Fruit fly (Drosophila melanogaster) whole organism, embryonic: ENCODE data around the gene Vm26Ac.

Experiments
- Bdp1 ChIP-seq: fragments of 200-800 bp; sonication (Bioruptor generic); optimal IDR thresholded peaks from 3 replicates; lab custom pipeline; 2016; ENCODE audit warnings: missing biosample characterization, missing genetic modification characterization
- CG14014 ChIP-seq: fragments of 200-800 bp; sonication (Bioruptor generic); IDR thresholded peaks from 2 replicates; pipeline ENCODE4 v1.3.6; 2022; ENCODE audit warnings: missing biosample characterization, missing genetic modification characterization
- CG14050 ChIP-seq: fragments of 200-800 bp; sonication (Bioruptor generic); IDR thresholded peaks from 3 replicates; pipeline ENCODE4 v1.3.6; 2022; ENCODE audit warnings: missing biosample characterization, missing genetic modification characterization
- CG15514 ChIP-seq: fragments of 200-800 bp; sonication (Bioruptor generic); optimal IDR thresholded peaks from 3 replicates; lab custom pipeline; 2017; ENCODE audit warnings: missing biosample characterization, missing genetic modification characterization, mild to moderate bottlenecking, moderate library complexity, missing genetic modification reagents
- CG16779 ChIP-seq: fragments of 200-800 bp; sonication (Bioruptor generic); IDR thresholded peaks from 2 replicates; pipeline ENCODE4 v1.3.6; 2022; ENCODE audit warnings: missing biosample characterization, missing genetic modification characterization
- CG17385 ChIP-seq: fragments of 200-800 bp; sonication (Bioruptor generic); optimal IDR thresholded peaks from 3 replicates; lab custom pipeline; 2018; ENCODE audit warnings: missing biosample characterization, mild to moderate bottlenecking, missing genetic modification characterization
- CG18011 ChIP-seq: fragments of 200-800 bp; sonication (Bioruptor generic); optimal IDR thresholded peaks from 2 replicates; lab custom pipeline; 2017; ENCODE audit warnings: missing biosample characterization, missing genetic modification characterization, mild to moderate bottlenecking, moderate library complexity, missing genotype
- CG2120 ChIP-seq: fragments of 200-800 bp; sonication (Bioruptor generic); optimal IDR thresholded peaks from 3 replicates; lab custom pipeline; 2016; ENCODE audit warnings: missing biosample characterization, missing genetic modification characterization
- CG31441 ChIP-seq: fragments of 200-800 bp; sonication (Bioruptor generic); IDR thresholded peaks from 2 replicates; pipeline ENCODE4 v1.3.6; 2022; ENCODE audit warnings: missing biosample characterization, missing genetic modification characterization
- CG3163 ChIP-seq: fragments of 200-800 bp; sonication (Bioruptor generic); optimal IDR thresholded peaks from 3 replicates; lab custom pipeline; 2016; ENCODE audit warnings: missing biosample characterization, missing genetic modification characterization
- CG32532 ChIP-seq: fragments of 200-800 bp; sonication (Bioruptor generic); IDR thresholded peaks from 2 replicates; pipeline ENCODE4 v1.3.6; 2022; ENCODE audit warnings: missing biosample characterization, missing genetic modification characterization
- CG34376 ChIP-seq: fragments of 200-800 bp; sonication (Bioruptor generic); optimal IDR thresholded peaks from 2 replicates; lab custom pipeline; 2018; ENCODE audit warnings: missing biosample characterization, mild to moderate bottlenecking, missing genetic modification characterization
- CG4820 ChIP-seq: fragments of 200-800 bp; sonication (Bioruptor generic); optimal IDR thresholded peaks from 3 replicates; lab custom pipeline; 2016; ENCODE audit warnings: missing biosample characterization, missing genetic modification characterization
- CG4854 ChIP-seq: fragments of 200-800 bp; sonication (Bioruptor generic); optimal IDR thresholded peaks from 2 replicates; lab custom pipeline; 2016; ENCODE audit warnings: missing biosample characterization, missing genetic modification characterization, inconsistent platforms
- CG8478 ChIP-seq: fragments of >200 bp; optimal IDR thresholded peaks from 2 replicates; lab custom pipeline; 2018
- Dfd ChIP-seq, 2 experiments: fragments of >200 bp; optimal IDR thresholded peaks; 2 replicates each; lab custom pipeline; 2017; ENCODE audit warnings: missing biosample characterization in 2 of 2, missing genetic modification characterization in 2 of 2
- Fer3 ChIP-seq: fragments of 200-800 bp; sonication (Bioruptor generic); optimal IDR thresholded peaks from 2 replicates; lab custom pipeline; 2018; ENCODE audit warnings: missing biosample characterization, mild to moderate bottlenecking, missing genetic modification characterization, moderate library complexity
- GATAe ChIP-seq: fragments of 200-800 bp; sonication (Bioruptor generic); conservative IDR thresholded peaks from 2 replicates; pipeline ENCODE4 v1.3.6; 2022; ENCODE audit warnings: missing biosample characterization, missing genetic modification characterization
- Hr3 ChIP-seq: fragments of 200-800 bp; sonication (Bioruptor generic); optimal IDR thresholded peaks from 3 replicates; lab custom pipeline; 2016; ENCODE audit warnings: missing biosample characterization, missing genetic modification characterization
- Mad ChIP-seq: fragments of 200-800 bp; sonication (Bioruptor generic); optimal IDR thresholded peaks from 2 replicates; lab custom pipeline; 2016; ENCODE audit warnings: missing biosample characterization, missing genetic modification characterization
- Meics ChIP-seq: fragments of 200-800 bp; sonication (Bioruptor generic); optimal IDR thresholded peaks from 2 replicates; lab custom pipeline; 2017; ENCODE audit warnings: missing biosample characterization, mild to moderate bottlenecking, missing genetic modification characterization
- NC2β ChIP-seq: fragments of 200-800 bp; sonication (Bioruptor generic); optimal IDR thresholded peaks from 2 replicates; lab custom pipeline; 2016; ENCODE audit warnings: missing biosample characterization, missing genetic modification characterization
- NfI ChIP-seq: fragments of 200-800 bp; sonication (Bioruptor generic); optimal IDR thresholded peaks from 3 replicates; lab custom pipeline; 2018; ENCODE audit warnings: missing biosample characterization, mild to moderate bottlenecking, missing genetic modification characterization, moderate library complexity
- Stat92E ChIP-seq, 3 experiments: fragments of >200 bp in 2 of 3; fragments of 200-800 bp in 1 of 3; sonication (Bioruptor generic) in 1 of 3; optimal IDR thresholded peaks; 2 replicates each; lab custom pipeline; 2017 to 2019; ENCODE audit warnings: missing biosample characterization in 3 of 3, missing genetic modification characterization in 3 of 3, mild to moderate bottlenecking in 1 of 3, moderate library complexity in 1 of 3
- Vsx1 ChIP-seq: fragments of 200-800 bp; sonication (Bioruptor generic); optimal IDR thresholded peaks from 2 replicates; lab custom pipeline; 2017; ENCODE audit warnings: missing biosample characterization, mild to moderate bottlenecking, missing genetic modification characterization, missing genetic modification reagents
- al ChIP-seq: fragments of 200-800 bp; sonication (Bioruptor generic); IDR thresholded peaks from 2 replicates; pipeline ENCODE4 v1.3.6; 2022; ENCODE audit warnings: missing biosample characterization, missing genetic modification characterization
- az2 ChIP-seq: fragments of 200-800 bp; sonication (Bioruptor generic); optimal IDR thresholded peaks from 3 replicates; lab custom pipeline; 2016; ENCODE audit warnings: missing biosample characterization, missing genetic modification characterization
- cato ChIP-seq: fragments of 200-800 bp; sonication (Bioruptor generic); optimal IDR thresholded peaks from 2 replicates; lab custom pipeline; 2016; ENCODE audit warnings: missing biosample characterization, missing genetic modification characterization, borderline replicate concordance
- caup ChIP-seq: fragments of 200-800 bp; sonication (Bioruptor generic); optimal IDR thresholded peaks from 3 replicates; lab custom pipeline; 2017; ENCODE audit warnings: missing biosample characterization, mild to moderate bottlenecking, missing genetic modification characterization, moderate library complexity; ENCODE audit not compliant: severe bottlenecking
- chif ChIP-seq, 2 experiments: fragments of 200-800 bp; sonication (Bioruptor generic); optimal IDR thresholded peaks; 3 replicates each; lab custom pipeline; 2016; ENCODE audit warnings: missing biosample characterization in 2 of 2, missing genetic modification characterization in 2 of 2
- fd96Cb ChIP-seq: fragments of 200-800 bp; sonication (Bioruptor generic); optimal IDR thresholded peaks from 2 replicates; lab custom pipeline; 2018; ENCODE audit warnings: missing biosample characterization, mild to moderate bottlenecking, missing genetic modification characterization, moderate library complexity
- gfzf ChIP-seq: fragments of 200-800 bp; sonication (Bioruptor generic); optimal IDR thresholded peaks from 2 replicates; lab custom pipeline; 2016; ENCODE audit warnings: missing biosample characterization, mild to moderate bottlenecking, missing genetic modification characterization, moderate library complexity
- grn ChIP-seq: fragments of 200-800 bp; sonication (Bioruptor generic); optimal IDR thresholded peaks from 3 replicates; lab custom pipeline; 2017; ENCODE audit warnings: missing biosample characterization, missing genetic modification characterization
- h ChIP-seq: fragments of >200 bp; optimal IDR thresholded peaks from 2 replicates; lab custom pipeline; 2017
- her ChIP-seq: fragments of 200-800 bp; sonication (Bioruptor generic); optimal IDR thresholded peaks from 2 replicates; lab custom pipeline; 2016; ENCODE audit warnings: missing biosample characterization, missing genetic modification characterization
- jing ChIP-seq: fragments of 200-800 bp; sonication (Bioruptor generic); optimal IDR thresholded peaks from 2 replicates; lab custom pipeline; 2018; ENCODE audit warnings: missing biosample characterization, mild to moderate bottlenecking, missing genetic modification characterization
- luna ChIP-seq: fragments of 200-800 bp; sonication (Bioruptor generic); optimal IDR thresholded peaks from 2 replicates; lab custom pipeline; 2016; ENCODE audit warnings: missing biosample characterization, missing genetic modification characterization
- mld ChIP-seq: fragments of 200-800 bp; sonication (Bioruptor generic); IDR thresholded peaks from 3 replicates; pipeline ENCODE4 v1.3.6; 2022; ENCODE audit warnings: missing biosample characterization, missing genetic modification characterization; ENCODE audit not compliant: partially characterized antibody
- nmo ChIP-seq: fragments of 200-800 bp; sonication (Bioruptor generic); optimal IDR thresholded peaks from 2 replicates; lab custom pipeline; 2018; ENCODE audit warnings: missing biosample characterization, mild to moderate bottlenecking, missing genetic modification characterization, moderate library complexity
- psq ChIP-seq: fragments of 200-800 bp; sonication (Bioruptor generic); optimal IDR thresholded peaks from 2 replicates; lab custom pipeline; 2017; ENCODE audit warnings: missing biosample characterization, missing genetic modification characterization
- repo ChIP-seq: fragments of 200-800 bp; sonication (Bioruptor generic); optimal IDR thresholded peaks from 2 replicates; lab custom pipeline; 2016; ENCODE audit warnings: missing biosample characterization, missing genetic modification characterization
- sc ChIP-seq, 3 experiments: fragments of >200 bp in 2 of 3; fragments of 200-800 bp in 1 of 3; sonication (Bioruptor generic) in 1 of 3; optimal IDR thresholded peaks; 2 replicates in 2 of 3; 3 replicates in 1 of 3; lab custom pipeline; 2017; ENCODE audit warnings: mild to moderate bottlenecking in 1 of 3, missing biosample characterization in 1 of 3, missing genetic modification characterization in 1 of 3, missing genetic modification reagents in 1 of 3
- sd ChIP-seq: fragments of 200-800 bp; sonication (Bioruptor generic); optimal IDR thresholded peaks from 3 replicates; lab custom pipeline; 2018; ENCODE audit warnings: missing biosample characterization, mild to moderate bottlenecking, missing genetic modification characterization, moderate library complexity
- sima ChIP-seq: fragments of 200-800 bp; sonication (Bioruptor generic); optimal IDR thresholded peaks from 2 replicates; lab custom pipeline; 2016; ENCODE audit warnings: missing biosample characterization, missing genetic modification characterization
- slbo ChIP-seq: fragments of 200-800 bp; sonication (Bioruptor generic); IDR thresholded peaks from 2 replicates; pipeline ENCODE4 v1.3.6; 2022; ENCODE audit warnings: missing biosample characterization, missing genetic modification characterization
- sob ChIP-seq: fragments of 200-800 bp; sonication (Bioruptor generic); IDR thresholded peaks from 2 replicates; pipeline ENCODE4 v1.3.6; 2022; ENCODE audit warnings: missing biosample characterization, missing genetic modification characterization
- stwl ChIP-seq: fragments of 200-800 bp; sonication (Bioruptor generic); optimal IDR thresholded peaks from 3 replicates; lab custom pipeline; 2018; ENCODE audit warnings: missing biosample characterization, mild to moderate bottlenecking, missing genetic modification characterization, moderate library complexity
- tna ChIP-seq: fragments of 200-800 bp; sonication (Bioruptor generic); IDR thresholded peaks from 2 replicates; pipeline ENCODE4 v1.3.6; 2022; ENCODE audit warnings: missing biosample characterization, missing genetic modification characterization; ENCODE audit not compliant: partially characterized antibody
- vnd ChIP-seq: fragments of 200-800 bp; sonication (Bioruptor generic); IDR thresholded peaks from 3 replicates; pipeline ENCODE4 v1.3.6; 2022; ENCODE audit warnings: missing biosample characterization, missing genetic modification characterization; ENCODE audit not compliant: partially characterized antibody

Vm26Ac gene

DNA sequence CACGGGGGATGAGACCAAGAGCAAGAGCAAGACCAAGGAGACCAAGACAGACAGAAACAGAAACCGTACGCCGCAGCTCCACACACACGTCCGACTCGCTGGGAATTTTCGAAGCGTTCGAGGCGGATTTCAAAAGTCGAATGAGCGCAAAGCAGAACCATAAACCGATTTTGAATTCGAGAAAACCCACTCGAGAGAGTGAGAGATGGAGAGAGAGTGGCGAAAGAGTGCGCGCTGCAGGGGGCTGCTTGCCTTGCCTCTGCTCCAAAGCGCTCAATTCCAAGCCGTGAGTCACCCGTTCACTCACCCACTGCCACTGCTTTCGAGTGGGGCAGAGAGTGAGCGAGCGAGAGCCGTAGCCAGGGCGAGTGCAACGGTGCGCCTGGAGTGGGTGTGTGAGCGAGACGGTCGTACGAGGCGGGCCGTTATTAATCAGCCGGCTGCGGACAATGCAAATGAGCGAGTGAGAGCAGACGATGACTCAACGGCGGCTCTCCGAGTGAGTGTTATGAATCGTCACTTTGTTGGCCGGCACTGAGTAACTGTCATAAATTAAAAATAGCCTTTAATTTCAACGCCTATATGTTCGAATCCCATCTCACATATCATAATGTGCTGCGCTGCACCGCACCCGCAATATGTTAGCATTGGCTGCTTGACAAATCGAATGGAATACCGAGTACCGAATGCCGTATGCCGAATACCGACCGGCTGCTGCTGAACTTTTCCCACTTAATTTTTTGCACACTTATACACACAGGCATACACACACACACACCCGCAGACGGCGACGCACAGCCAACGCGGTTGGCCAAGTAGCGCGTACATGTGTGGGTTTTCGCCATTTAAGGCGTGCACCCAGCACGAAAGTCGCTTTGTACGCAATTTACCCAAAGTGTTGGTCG, 21.8 kb upstream of the Vm26Ac start (continued):
- TF ChIP-seq CG4854 (GFP tag; lab: Kevin White, UChicago): no peak
- TF ChIP-seq h: no peak
- TF ChIP-seq NfI: peak; percentile 4
- TF ChIP-seq CG14014 (GFP tag; lab: Robert Waterston, UW): no peak
- no peak for TF ChIP-seq gfzf
- no peak for TF ChIP-seq luna (GFP tag; lab: Kevin White, UChicago)
- peak; percentile 58 for TF ChIP-seq CG17385 (GFP tag; lab: Kevin White, UChicago)
- TF ChIP-seq CG18011 (GFP tag; lab: Kevin White, UChicago): peak; percentile 13
- TF ChIP-seq cato (GFP tag; lab: Kevin White, UChicago): no peak
- TF ChIP-seq repo: no peak
- no peak for TF ChIP-seq mld
- TF ChIP-seq stwl (tag; lab: Kevin White, UChicago): no peak
- TF ChIP-seq Hr3 (GFP tag; lab: Kevin White, UChicago): no peak
- TF ChIP-seq GATAe (GFP tag; lab: Robert Waterston, UW): no peak
- TF ChIP-seq chif (GFP tag; optimal IDR thresholded peaks at IDR 0.05; lab: Kevin White, UChicago): no peak
- TF ChIP-seq CG15514: peak; percentile 25
- no peak for TF ChIP-seq sima
- peak; percentile 41 for TF ChIP-seq sd (tag; lab: Kevin White, UChicago)
- TF ChIP-seq tna (GFP tag; lab: Robert Waterston, UW): no peak
- no peak for TF ChIP-seq psq (GFP tag; lab: Kevin White, UChicago)
- TF ChIP-seq CG2120 (GFP tag; lab: Kevin White, UChicago): peak; percentile 17
- peak in 1 of 3 experiments; percentile 79 for TF ChIP-seq Stat92E (GFP tag; optimal IDR thresholded peaks at IDR 0.05; lab: Kevin White, UChicago)
- no peak for TF ChIP-seq az2 (GFP tag; lab: Kevin White, UChicago)
- no peak for TF ChIP-seq Dfd (GFP tag; optimal IDR thresholded peaks at IDR 0.05; lab: Kevin White, UChicago)
- TF ChIP-seq jing (GFP tag; lab: Kevin White, UChicago): no peak
- TF ChIP-seq Mad: no peak
- TF ChIP-seq CG4820 (GFP tag; lab: Kevin White, UChicago): no peak
- no peak for TF ChIP-seq CG16779 (GFP tag; lab: Robert Waterston, UW)
- TF ChIP-seq Fer3: no peak
- TF ChIP-seq caup: peak; percentile 19
- TF ChIP-seq al (GFP tag; lab: Robert Waterston, UW): no peak
- no peak for TF ChIP-seq sc (optimal IDR thresholded peaks at IDR 0.05; lab: Kevin White, UChicago)
- TF ChIP-seq sc (GFP tag; optimal IDR thresholded peaks at IDR 0.05; lab: Kevin White, UChicago): no peak
- TF ChIP-seq slbo (GFP tag; lab: Robert Waterston, UW): no peak
- peak; percentile 75 for TF ChIP-seq CG34376 (GFP tag; lab: Kevin White, UChicago)
- TF ChIP-seq CG31441: no peak
- no peak for TF ChIP-seq Vsx1 (GFP tag; lab: Kevin White, UChicago)
- no peak for TF ChIP-seq CG8478 (lab: Kevin White, UChicago)
- TF ChIP-seq CG3163: peak; percentile 56
- TF ChIP-seq CG14050: no peak
- no peak for TF ChIP-seq fd96Cb (tag; lab: Kevin White, UChicago)
- TF ChIP-seq Meics: peak; percentile 23
- peak; percentile 28 for TF ChIP-seq NC2β (GFP tag; lab: Kevin White, UChicago)
- TF ChIP-seq vnd (GFP tag; lab: Robert Waterston, UW): no peak
- TF ChIP-seq CG32532 (GFP tag; lab: Robert Waterston, UW): no peak
- no peak for TF ChIP-seq sob
- peak; percentile 65 for TF ChIP-seq her (GFP tag; lab: Kevin White, UChicago)
- peak; percentile 4 for TF ChIP-seq grn (GFP tag; lab: Kevin White, UChicago)
- TF ChIP-seq Bdp1 (GFP tag; lab: Kevin White, UChicago): no peak
- TF ChIP-seq nmo (GFP tag; lab: Kevin White, UChicago): no peak
